Fruit fly (Drosophila melanogaster): Measurements from ENCODE around the gene Ir68a.

Ir68a gene

dm6 chr3L:11242410-11243291 is 6.6 kb upstream of the Ir68a start (continued):
- TF ChIP-seq Abd-B (GFP tag; optimal IDR thresholded peaks at IDR 0.05): no peak

dm6 chr3L:11241949-11242348 is 5.9 kb upstream of the Ir68a start:
- no peak for TF ChIP-seq corto (GFP tag; optimal IDR thresholded peaks at IDR 0.05)
- TF ChIP-seq lab (GFP tag; optimal IDR thresholded peaks at IDR 0.05): peak; percentile 5
- 0 out of 3 replicates have a peak, but pooled peaks have one; percentile 27 for TF ChIP-seq zfh1 (GFP tag; IDR thresholded peaks at IDR 0.05)
- TF ChIP-seq CG10959 (GFP tag; IDR thresholded peaks at IDR 0.05): no peak
- no peak for TF ChIP-seq prd (optimal IDR thresholded peaks at IDR 0.05)
- TF ChIP-seq prd (GFP tag; IDR thresholded peaks at IDR 0.05): peak; percentile 35; the same call in 1 of the 3 replicates
- TF ChIP-seq CG13123 (GFP tag; optimal IDR thresholded peaks at IDR 0.05): no peak
- TF ChIP-seq CG2120 (GFP tag; optimal IDR thresholded peaks at IDR 0.05): no peak
- no peak for TF ChIP-seq CG9797 (GFP tag; optimal IDR thresholded peaks at IDR 0.05)
- no peak for TF ChIP-seq Jarid2 (GFP tag; optimal IDR thresholded peaks at IDR 0.05)
- TF ChIP-seq Spps (tag; optimal IDR thresholded peaks at IDR 0.05): no peak
- peak; percentile 31 for TF ChIP-seq CG15479 (GFP tag; optimal IDR thresholded peaks at IDR 0.05)
- TF ChIP-seq Ets97D (GFP tag; optimal IDR thresholded peaks at IDR 0.05): no peak
- peak; percentile 5 for TF ChIP-seq zen (tag; optimal IDR thresholded peaks at IDR 0.05)
- no peak for TF ChIP-seq unc-4 (GFP tag; IDR thresholded peaks at IDR 0.05; ENCODE audit: partially characterized antibody)
- no peak for TF ChIP-seq D (optimal IDR thresholded peaks at IDR 0.05)
- TF ChIP-seq D (GFP tag; optimal IDR thresholded peaks at IDR 0.05): no peak
- no peak for TF ChIP-seq croc (GFP tag; conservative IDR thresholded peaks at IDR 0.05)
- no peak for TF ChIP-seq CG5953 (GFP tag; IDR thresholded peaks at IDR 0.05)
- no peak for TF ChIP-seq chn (GFP tag; optimal IDR thresholded peaks at IDR 0.05)
- no peak for TF ChIP-seq bsh (GFP tag; optimal IDR thresholded peaks at IDR 0.05)
- no peak for TF ChIP-seq CG33213 (GFP tag; optimal IDR thresholded peaks at IDR 0.05)
- TF ChIP-seq tx (GFP tag; optimal IDR thresholded peaks at IDR 0.05): no peak
- TF ChIP-seq Fer2 (tag; optimal IDR thresholded peaks at IDR 0.05): no peak
- TF ChIP-seq bigmax (GFP tag; optimal IDR thresholded peaks at IDR 0.05): no peak
- no peak for TF ChIP-seq h (optimal IDR thresholded peaks at IDR 0.05)
- no peak for TF ChIP-seq CG7987 (GFP tag; optimal IDR thresholded peaks at IDR 0.05)
- TF ChIP-seq CG4328 (GFP tag; optimal IDR thresholded peaks at IDR 0.05): no peak
- no peak for TF ChIP-seq Nf-YB (GFP tag; optimal IDR thresholded peaks at IDR 0.05)
- TF ChIP-seq CG13424 (tag; optimal IDR thresholded peaks at IDR 0.05): no peak
- TF ChIP-seq Dref (GFP tag; IDR thresholded peaks at IDR 0.05): no peak
- TF ChIP-seq CG15601 (tag; optimal IDR thresholded peaks at IDR 0.05): no peak
- TF ChIP-seq grn (GFP tag; optimal IDR thresholded peaks at IDR 0.05): peak; percentile 65
- TF ChIP-seq Taf1 (GFP tag; IDR thresholded peaks at IDR 0.05): no peak
- no peak for TF ChIP-seq CG11560 (tag; IDR thresholded peaks at IDR 0.05)
- no peak for TF ChIP-seq bab2 (GFP tag; optimal IDR thresholded peaks at IDR 0.05)
- peak; percentile 31 for TF ChIP-seq CG17385 (GFP tag; optimal IDR thresholded peaks at IDR 0.05)
- TF ChIP-seq Dad (GFP tag; optimal IDR thresholded peaks at IDR 0.05): no peak
- TF ChIP-seq Optix (GFP tag; IDR thresholded peaks at IDR 0.05): no peak
- TF ChIP-seq CG2116 (GFP tag; optimal IDR thresholded peaks at IDR 0.05): no peak
- no peak for TF ChIP-seq Aef1 (GFP tag; IDR thresholded peaks at IDR 0.05)
- TF ChIP-seq Ssrp (tag; optimal IDR thresholded peaks at IDR 0.05): no peak
- no peak for TF ChIP-seq Sox100B (GFP tag; optimal IDR thresholded peaks at IDR 0.05)
- no peak for TF ChIP-seq CG18476 (GFP tag; optimal IDR thresholded peaks at IDR 0.05)
- no peak for TF ChIP-seq crp (GFP tag; optimal IDR thresholded peaks at IDR 0.05)
- TF ChIP-seq Bdp1 (GFP tag; optimal IDR thresholded peaks at IDR 0.05): no peak
- TF ChIP-seq sima (GFP tag; optimal IDR thresholded peaks at IDR 0.05): no peak

Measured in whole organism, embryonic.